Fruit fly (Drosophila melanogaster): ENCODE measurements around the gene ZAP3.

dm6 chrX:10086095-10086888 lies 4.0 kb upstream of the ZAP3 start, which contains the start of the genes Naxe and RhoU:
- TF ChIP-seq Dif (GFP tag; optimal IDR thresholded peaks at IDR 0.05; ENCODE audit: partially characterized antibody): peak; percentile 18
- TF ChIP-seq CrebA (GFP tag; optimal IDR thresholded peaks at IDR 0.05; ENCODE audit: borderline replicate concordance): no peak
- no peak for TF ChIP-seq GATAd (GFP tag; optimal IDR thresholded peaks at IDR 0.05)
- no peak for TF ChIP-seq Mio (GFP tag; optimal IDR thresholded peaks at IDR 0.05)
- TF ChIP-seq Hr78 (GFP tag; optimal IDR thresholded peaks at IDR 0.05): no peak
- peak; percentile 64 for TF ChIP-seq woc (GFP tag; optimal IDR thresholded peaks at IDR 0.05)
- no peak for TF ChIP-seq jim (GFP tag; optimal IDR thresholded peaks at IDR 0.05)
- peak; percentile 38 for TF ChIP-seq h (GFP tag; optimal IDR thresholded peaks at IDR 0.05)
- no peak for TF ChIP-seq psq (GFP tag; optimal IDR thresholded peaks at IDR 0.05)
- peak; percentile 95 for TF ChIP-seq Myc (optimal IDR thresholded peaks at IDR 0.05)
- TF ChIP-seq OdsH (GFP tag; optimal IDR thresholded peaks at IDR 0.05): no peak
- TF ChIP-seq Hnf4 (GFP tag; optimal IDR thresholded peaks at IDR 0.05): no peak
- TF ChIP-seq Dfd (GFP tag; optimal IDR thresholded peaks at IDR 0.05): no peak
- no peak for TF ChIP-seq pan (optimal IDR thresholded peaks at IDR 0.05)
